Worm (Caenorhabditis elegans) whole organism, L2 larva: ENCODE data around the gene atg-10.

Source experiments
- aly-2 ChIP-seq: fragments of 150-350 bp; optimal IDR thresholded peaks from 2 replicates; lab custom pipeline; 2014; ENCODE audit warnings: missing biosample characterization, missing genetic modification characterization
- fos-1 ChIP-seq: fragments of 150-350 bp; optimal IDR thresholded peaks from 2 replicates; lab custom pipeline; 2014; ENCODE audit warnings: missing biosample characterization, missing genetic modification characterization
- lin-13 ChIP-seq: fragments of 150-350 bp; optimal IDR thresholded peaks from 2 replicates; lab custom pipeline; 2014; ENCODE audit warnings: missing biosample characterization, missing genetic modification reagents, missing genetic modification characterization
- mdl-1 ChIP-seq, 2 experiments: fragments of 150-350 bp in 1 of 2; sonication (generic microtip) in 1 of 2; optimal IDR thresholded peaks; 2 replicates each; lab custom pipeline; 2017; ENCODE audit warnings: missing biosample characterization in 2 of 2, missing genetic modification characterization in 2 of 2
- nhr-11 ChIP-seq: fragments of 150-350 bp; optimal IDR thresholded peaks from 2 replicates; lab custom pipeline; 2014; ENCODE audit warnings: missing biosample characterization, missing genetic modification characterization
- nhr-23 ChIP-seq: fragments of 150-350 bp; optimal IDR thresholded peaks from 2 replicates; lab custom pipeline; 2014; ENCODE audit warnings: missing biosample characterization, missing genetic modification reagents, missing genetic modification characterization
- nhr-25 ChIP-seq: fragments of 150-350 bp; sonication (generic microtip); optimal IDR thresholded peaks from 3 replicates; lab custom pipeline; 2014; ENCODE audit warnings: missing biosample characterization, missing genetic modification characterization
- peb-1 ChIP-seq: fragments of 150-350 bp; optimal IDR thresholded peaks from 2 replicates; lab custom pipeline; 2014; ENCODE audit warnings: missing biosample characterization, missing genetic modification characterization
- skn-1 ChIP-seq: sonication (generic microtip); optimal IDR thresholded peaks from 2 replicates; lab custom pipeline; 2017; ENCODE audit warnings: missing biosample characterization, missing genetic modification characterization
- snpc-4 ChIP-seq: fragments of 150-350 bp; optimal IDR thresholded peaks from 2 replicates; lab custom pipeline; 2014; ENCODE audit warnings: missing biosample characterization, missing genetic modification characterization

DNA sequence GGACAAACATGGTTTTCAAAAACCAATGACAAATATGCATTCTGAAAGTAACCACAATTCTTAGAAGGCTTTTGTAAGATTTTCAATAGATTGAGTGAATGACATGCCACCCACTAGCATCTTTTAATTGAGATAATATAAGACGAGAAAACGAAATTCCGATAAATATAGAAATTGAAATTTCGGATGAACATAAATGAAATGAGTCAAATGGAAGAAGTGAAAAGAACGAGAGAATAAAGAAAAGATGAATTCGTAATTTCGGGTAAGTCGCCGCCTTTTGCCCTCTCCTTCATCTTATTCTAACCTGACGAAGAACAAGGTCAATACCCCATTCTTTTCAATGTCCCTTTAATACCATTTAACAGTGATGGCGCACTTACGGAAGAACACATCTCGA is 16.6 kb upstream of the atg-10 start:
- no peak for TF ChIP-seq peb-1 (tag; lab: Kevin White, UChicago)
- TF ChIP-seq nhr-25 (tag; lab: Kevin White, UChicago): no peak
- no peak for TF ChIP-seq nhr-23 (tag; lab: Kevin White, UChicago)
- TF ChIP-seq snpc-4 (tag; lab: Kevin White, UChicago): no peak
- TF ChIP-seq aly-2 (tag; lab: Kevin White, UChicago): no peak
- no peak for TF ChIP-seq fos-1 (tag; lab: Kevin White, UChicago)
- no peak for TF ChIP-seq nhr-11 (tag; lab: Kevin White, UChicago)
- no peak for TF ChIP-seq skn-1 (tag; lab: Kevin White, UChicago)
- TF ChIP-seq mdl-1 (tag; optimal IDR thresholded peaks at IDR 0.05; lab: Kevin White, UChicago): no peak
- TF ChIP-seq lin-13 (GFP tag; lab: Kevin White, UChicago): no peak
